Worm (Caenorhabditis elegans) whole organism, mixed stage, embryonic: Measurements from ENCODE around the gene arv-1.

Experiments used
- M03D4.4 ChIP-seq: sonication (generic microtip); optimal IDR thresholded peaks from 2 replicates; lab custom pipeline; 2017; ENCODE audit warnings: mild to moderate bottlenecking, missing genetic modification characterization, missing compliant biosample characterization
- bed-3 ChIP-seq: fragments of 200-800 bp; sonication (Bioruptor generic); optimal IDR thresholded peaks from 3 replicates; lab custom pipeline; 2018; ENCODE audit warnings: mild to moderate bottlenecking, missing genetic modification characterization, moderate library complexity, missing compliant biosample characterization
- blmp-1 ChIP-seq: fragments of 150-350 bp; optimal IDR thresholded peaks from 2 replicates; lab custom pipeline; 2014; ENCODE audit warnings: missing biosample characterization, missing genetic modification characterization
- ceh-39 ChIP-seq: fragments of 150-350 bp; optimal IDR thresholded peaks from 2 replicates; lab custom pipeline; 2014; ENCODE audit warnings: missing biosample characterization, missing genetic modification characterization
- ceh-43 ChIP-seq: fragments of 200-800 bp; sonication (Bioruptor generic); optimal IDR thresholded peaks from 2 replicates; lab custom pipeline; 2018; ENCODE audit warnings: mild to moderate bottlenecking, missing genetic modification characterization, moderate library complexity, missing compliant biosample characterization
- ceh-83 ChIP-seq: fragments of 200-800 bp; sonication (Bioruptor generic); optimal IDR thresholded peaks from 2 replicates; lab custom pipeline; 2018; ENCODE audit warnings: mild to moderate bottlenecking, missing genetic modification characterization, missing compliant biosample characterization
- ces-1 ChIP-seq: fragments of 150-350 bp; optimal IDR thresholded peaks from 2 replicates; lab custom pipeline; 2014; ENCODE audit warnings: missing biosample characterization, missing genetic modification reagents, missing genetic modification characterization
- cnd-1 ChIP-seq: fragments of 200-800 bp; sonication (Bioruptor generic); optimal IDR thresholded peaks from 2 replicates; lab custom pipeline; 2018; ENCODE audit warnings: mild to moderate bottlenecking, missing genetic modification characterization, missing compliant biosample characterization
- drap-1 ChIP-seq: fragments of 200-800 bp; sonication (Bioruptor generic); optimal IDR thresholded peaks from 3 replicates; lab custom pipeline; 2018; ENCODE audit warnings: mild to moderate bottlenecking, missing genetic modification characterization, missing compliant biosample characterization
- elt-1 ChIP-seq: sonication (generic microtip); optimal IDR thresholded peaks from 2 replicates; lab custom pipeline; 2017; ENCODE audit warnings: missing genetic modification characterization, mild to moderate bottlenecking, missing compliant biosample characterization, antibody characterized with exemption, moderate library complexity, borderline replicate concordance; ENCODE audit not compliant: insufficient read depth
- elt-3 ChIP-seq: fragments of 150-350 bp; optimal IDR thresholded peaks from 2 replicates; lab custom pipeline; 2014; ENCODE audit warnings: missing biosample characterization, missing genetic modification characterization
- flh-1 ChIP-seq: fragments of 200-800 bp; sonication (Bioruptor generic); optimal IDR thresholded peaks from 2 replicates; lab custom pipeline; 2018; ENCODE audit warnings: mild to moderate bottlenecking, missing genetic modification characterization, moderate library complexity, missing compliant biosample characterization
- ham-2 ChIP-seq: fragments of 200-800 bp; sonication (Bioruptor generic); optimal IDR thresholded peaks from 2 replicates; lab custom pipeline; 2018; ENCODE audit warnings: mild to moderate bottlenecking, missing genetic modification characterization, missing compliant biosample characterization
- hlh-1 ChIP-seq: fragments of 150-350 bp; optimal IDR thresholded peaks from 2 replicates; lab custom pipeline; 2014; ENCODE audit warnings: missing biosample characterization, missing genetic modification reagents, missing genetic modification characterization
- lin-13 ChIP-seq: fragments of 150-350 bp; optimal IDR thresholded peaks from 2 replicates; lab custom pipeline; 2014; ENCODE audit warnings: missing biosample characterization, missing genetic modification characterization
- lin-32 ChIP-seq: fragments of 200-800 bp; sonication (Bioruptor generic); optimal IDR thresholded peaks from 2 replicates; lab custom pipeline; 2018; ENCODE audit warnings: mild to moderate bottlenecking, missing genetic modification characterization, missing compliant biosample characterization
- lsy-2 ChIP-seq: fragments of 150-350 bp; optimal IDR thresholded peaks from 2 replicates; lab custom pipeline; 2014; ENCODE audit warnings: missing biosample characterization, missing genetic modification characterization
- mab-5 ChIP-seq: fragments of 150-350 bp; optimal IDR thresholded peaks from 2 replicates; lab custom pipeline; 2014; ENCODE audit warnings: missing biosample characterization, missing genetic modification characterization
- mep-1 ChIP-seq: fragments of 150-350 bp; optimal IDR thresholded peaks from 2 replicates; lab custom pipeline; 2017; ENCODE audit warnings: missing biosample characterization, missing genetic modification reagents, missing genetic modification characterization, inconsistent platforms
- mls-2 ChIP-seq: sonication (generic microtip); optimal IDR thresholded peaks from 2 replicates; lab custom pipeline; 2016; ENCODE audit warnings: mild to moderate bottlenecking, missing genetic modification characterization, moderate library complexity, missing compliant biosample characterization
- nhr-12 ChIP-seq: fragments of 150-350 bp; optimal IDR thresholded peaks from 2 replicates; lab custom pipeline; 2014; ENCODE audit warnings: missing biosample characterization, missing genetic modification characterization
- nhr-2 ChIP-seq: fragments of 150-350 bp; optimal IDR thresholded peaks from 2 replicates; lab custom pipeline; 2014; ENCODE audit warnings: missing biosample characterization, missing genetic modification characterization
- nhr-237 ChIP-seq: fragments of 150-350 bp; optimal IDR thresholded peaks from 2 replicates; lab custom pipeline; 2014; ENCODE audit warnings: missing biosample characterization, missing genetic modification characterization
- nhr-28 ChIP-seq: fragments of 150-350 bp; optimal IDR thresholded peaks from 2 replicates; lab custom pipeline; 2014; ENCODE audit warnings: missing biosample characterization, missing genetic modification characterization
- nhr-76 ChIP-seq: sonication (generic microtip); optimal IDR thresholded peaks from 2 replicates; lab custom pipeline; 2017; ENCODE audit warnings: missing biosample characterization, missing genetic modification characterization
- pha-4 ChIP-seq: fragments of 150-350 bp; optimal IDR thresholded peaks from 2 replicates; lab custom pipeline; 2018; ENCODE audit warnings: missing biosample characterization, missing genetic modification reagents, missing genetic modification characterization
- sem-2 ChIP-seq: fragments of 200-800 bp; sonication (Bioruptor generic); optimal IDR thresholded peaks from 2 replicates; lab custom pipeline; 2018; ENCODE audit warnings: mild to moderate bottlenecking, missing genetic modification characterization, missing compliant biosample characterization
- snpc-4 ChIP-seq: fragments of 150-350 bp; optimal IDR thresholded peaks from 2 replicates; lab custom pipeline; 2014; ENCODE audit warnings: missing biosample characterization, missing genetic modification characterization
- sptf-1 ChIP-seq: sonication (generic microtip); optimal IDR thresholded peaks from 2 replicates; lab custom pipeline; 2017; ENCODE audit warnings: mild to moderate bottlenecking, missing genetic modification characterization, moderate library complexity, missing compliant biosample characterization
- tbx-8 ChIP-seq: fragments of 200-800 bp; sonication (Bioruptor generic); optimal IDR thresholded peaks from 2 replicates; lab custom pipeline; 2018; ENCODE audit warnings: mild to moderate bottlenecking, missing genetic modification characterization, moderate library complexity, missing compliant biosample characterization
- unc-120 ChIP-seq: sonication (generic microtip); optimal IDR thresholded peaks from 2 replicates; lab custom pipeline; 2017; ENCODE audit warnings: missing genetic modification characterization, missing compliant biosample characterization; ENCODE audit not compliant: poor library complexity, severe bottlenecking
- unc-39 ChIP-seq: fragments of 150-350 bp; optimal IDR thresholded peaks from 2 replicates; lab custom pipeline; 2014; ENCODE audit warnings: missing biosample characterization, missing genetic modification characterization
- unc-62 ChIP-seq: fragments of 150-350 bp; optimal IDR thresholded peaks from 2 replicates; lab custom pipeline; 2014; ENCODE audit warnings: missing biosample characterization, missing genetic modification reagents, missing genetic modification characterization
- zip-8 ChIP-seq: fragments of 150-350 bp; optimal IDR thresholded peaks from 2 replicates; lab custom pipeline; 2014; ENCODE audit warnings: missing biosample characterization, missing genetic modification characterization
- ztf-11 ChIP-seq: fragments of 150-350 bp; optimal IDR thresholded peaks from 2 replicates; lab custom pipeline; 2014; ENCODE audit warnings: missing biosample characterization, missing genetic modification characterization

arv-1 gene

ce11 chrII:10203067-10203466 is 2.4 kb upstream of the arv-1 start:
- TF ChIP-seq mab-5 (tag; lab: Kevin White, UChicago) = peak; percentile 23
- TF ChIP-seq unc-62 = peak; percentile 28
- no peak for TF ChIP-seq blmp-1 (tag; lab: Kevin White, UChicago)
- TF ChIP-seq, all 35 proteins: peak for 2

ce11 chrII:10202275-10202674 is 1.7 kb upstream of the arv-1 start:
- no peak for TF ChIP-seq ceh-43 (GFP tag; lab: Kevin White, UChicago)
- TF ChIP-seq hlh-1 (tag; lab: Kevin White, UChicago) = peak; percentile 32
- no peak for TF ChIP-seq nhr-2
- no peak for TF ChIP-seq cnd-1 (tag; lab: Kevin White, UChicago)
- TF ChIP-seq mls-2 (tag; lab: Kevin White, UChicago) = peak; percentile 52
- TF ChIP-seq nhr-28 (tag; lab: Kevin White, UChicago) = no peak
- no peak for TF ChIP-seq lin-32 (GFP tag; lab: Kevin White, UChicago)
- TF ChIP-seq bed-3 = no peak
- no peak for TF ChIP-seq elt-3 (tag; lab: Kevin White, UChicago)
- no peak for TF ChIP-seq ztf-11 (tag; lab: Kevin White, UChicago)
- TF ChIP-seq sem-2 (GFP tag; lab: Kevin White, UChicago) = no peak
- peak; percentile 62 for TF ChIP-seq drap-1 (GFP tag; lab: Kevin White, UChicago)
- no peak for TF ChIP-seq lin-13 (tag; lab: Kevin White, UChicago)
- TF ChIP-seq unc-62 = peak; percentile 29
- TF ChIP-seq flh-1 (GFP tag; lab: Kevin White, UChicago) = no peak
- TF ChIP-seq zip-8 (tag; lab: Kevin White, UChicago) = peak; percentile 71
- no peak for TF ChIP-seq mab-5 (tag; lab: Kevin White, UChicago)
- TF ChIP-seq tbx-8 = no peak
- TF ChIP-seq sptf-1 (tag; lab: Kevin White, UChicago) = peak; percentile 64
- TF ChIP-seq lsy-2 (tag; lab: Kevin White, UChicago) = no peak
- peak; percentile 33 for TF ChIP-seq M03D4.4 (tag; lab: Kevin White, UChicago)
- TF ChIP-seq elt-1 (tag; lab: Kevin White, UChicago) = no peak
- TF ChIP-seq ham-2 (GFP tag; lab: Kevin White, UChicago) = no peak
- peak; percentile 37 for TF ChIP-seq mep-1 (tag; lab: Kevin White, UChicago)
- TF ChIP-seq snpc-4 (tag; lab: Kevin White, UChicago) = no peak
- no peak for TF ChIP-seq unc-39 (tag; lab: Kevin White, UChicago)
- no peak for TF ChIP-seq nhr-76 (tag; lab: Kevin White, UChicago)
- TF ChIP-seq ceh-83 (GFP tag; lab: Kevin White, UChicago) = peak; percentile 20
- no peak for TF ChIP-seq nhr-237 (tag; lab: Kevin White, UChicago)
- TF ChIP-seq nhr-12 (tag; lab: Kevin White, UChicago) = no peak
- peak; percentile 67 for TF ChIP-seq unc-120
- peak; percentile 59 for TF ChIP-seq ces-1 (GFP tag; lab: Kevin White, UChicago)
- no peak for TF ChIP-seq blmp-1 (tag; lab: Kevin White, UChicago)
- peak; percentile 68 for TF ChIP-seq pha-4 (tag; lab: Kevin White, UChicago)
- TF ChIP-seq ceh-39 = no peak

- TF ChIP-seq nhr-2 (no peak), sptf-1 (tag; lab: Kevin White, UChicago) (no peak), drap-1 (GFP tag; lab: Kevin White, UChicago) (no peak), blmp-1 (tag; lab: Kevin White, UChicago) (no peak), ztf-11 (tag; lab: Kevin White, UChicago) (no peak), nhr-28 (tag; lab: Kevin White, UChicago) (no peak), elt-3 (tag; lab: Kevin White, UChicago) (no peak), hlh-1 (tag; lab: Kevin White, UChicago) (no peak), ceh-83 (GFP tag; lab: Kevin White, UChicago) (no peak), lin-13 (tag; lab: Kevin White, UChicago) (no peak), unc-120 (no peak), nhr-76 (tag; lab: Kevin White, UChicago) (no peak), flh-1 (GFP tag; lab: Kevin White, UChicago) (no peak), ham-2 (GFP tag; lab: Kevin White, UChicago) (no peak), lsy-2 (tag; lab: Kevin White, UChicago) (no peak), ces-1 (GFP tag; lab: Kevin White, UChicago) (no peak), unc-62 (no peak), mls-2 (tag; lab: Kevin White, UChicago) (no peak)
These were observed 717 bp downstream of the arv-1 start, which contains the start of gene R05H5.4 for ce11 chrII:10199906-10200305. Gene R05H5.4, minus strand, starts transcription at chrII:10200006.
